Fruit fly (Drosophila melanogaster) S2 (cell line): ENCODE results near the gene gish.

Source experiments
- CG8478 ChIP-seq: fragments of >200 bp; optimal IDR thresholded peaks from 2 replicates; lab custom pipeline; 2018
- CTCF ChIP-seq, 2 experiments: fragments of >200 bp; optimal IDR thresholded peaks; 2 replicates each; lab custom pipeline; 2018

DNA sequence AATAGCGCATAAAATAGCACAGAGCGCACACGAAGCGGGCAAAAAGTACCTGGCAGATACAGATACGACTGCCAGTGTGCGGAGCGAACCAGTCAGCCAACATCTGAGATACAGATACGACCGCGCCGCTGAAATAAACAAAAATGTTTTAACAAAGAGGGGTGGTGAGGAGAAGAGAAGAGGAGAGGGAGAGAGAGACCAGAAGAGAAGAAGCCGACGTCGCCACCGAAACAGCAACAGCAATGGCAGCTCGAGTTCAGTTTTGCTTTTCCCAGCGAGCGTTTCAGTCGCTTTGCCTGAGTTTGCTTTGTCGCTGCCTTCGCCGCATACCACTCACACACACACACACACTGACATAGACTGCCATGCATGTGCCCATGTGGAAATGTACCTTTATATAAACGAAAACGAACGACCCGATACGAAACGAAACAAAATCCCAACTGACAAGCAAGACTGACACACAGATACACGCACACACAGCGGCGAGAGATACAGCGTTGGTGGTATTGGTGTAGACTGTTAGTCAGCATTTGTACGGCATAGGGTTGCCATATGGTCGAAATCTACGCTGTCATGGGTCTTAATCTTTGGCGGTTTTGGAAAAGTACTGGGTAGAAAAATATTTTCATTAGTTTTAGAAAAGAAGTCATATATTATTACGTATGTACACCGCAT lies 31.0 kb upstream of the gish start:
- TF ChIP-seq CG8478 (no peak), CTCF (optimal IDR thresholded peaks at IDR 0.05; lab: Kevin White, UChicago) (peak in 1 of 2 experiments; percentile 2)
